Worm (Caenorhabditis elegans) whole organism, mixed stage, embryonic: ENCODE data around the gene cyn-17.

Source experiments
- elt-3 ChIP-seq: fragments of 150-350 bp; optimal IDR thresholded peaks from 2 replicates; lab custom pipeline; 2014; ENCODE audit warnings: missing biosample characterization, missing genetic modification characterization
- lsy-2 ChIP-seq: fragments of 150-350 bp; optimal IDR thresholded peaks from 2 replicates; lab custom pipeline; 2014; ENCODE audit warnings: missing biosample characterization, missing genetic modification characterization
- pha-4 ChIP-seq: fragments of 150-350 bp; optimal IDR thresholded peaks from 2 replicates; lab custom pipeline; 2018; ENCODE audit warnings: missing biosample characterization, missing genetic modification reagents, missing genetic modification characterization
- unc-39 ChIP-seq: fragments of 150-350 bp; optimal IDR thresholded peaks from 2 replicates; lab custom pipeline; 2014; ENCODE audit warnings: missing biosample characterization, missing genetic modification characterization
- ztf-11 ChIP-seq: fragments of 150-350 bp; optimal IDR thresholded peaks from 2 replicates; lab custom pipeline; 2014; ENCODE audit warnings: missing biosample characterization, missing genetic modification characterization

DNA sequence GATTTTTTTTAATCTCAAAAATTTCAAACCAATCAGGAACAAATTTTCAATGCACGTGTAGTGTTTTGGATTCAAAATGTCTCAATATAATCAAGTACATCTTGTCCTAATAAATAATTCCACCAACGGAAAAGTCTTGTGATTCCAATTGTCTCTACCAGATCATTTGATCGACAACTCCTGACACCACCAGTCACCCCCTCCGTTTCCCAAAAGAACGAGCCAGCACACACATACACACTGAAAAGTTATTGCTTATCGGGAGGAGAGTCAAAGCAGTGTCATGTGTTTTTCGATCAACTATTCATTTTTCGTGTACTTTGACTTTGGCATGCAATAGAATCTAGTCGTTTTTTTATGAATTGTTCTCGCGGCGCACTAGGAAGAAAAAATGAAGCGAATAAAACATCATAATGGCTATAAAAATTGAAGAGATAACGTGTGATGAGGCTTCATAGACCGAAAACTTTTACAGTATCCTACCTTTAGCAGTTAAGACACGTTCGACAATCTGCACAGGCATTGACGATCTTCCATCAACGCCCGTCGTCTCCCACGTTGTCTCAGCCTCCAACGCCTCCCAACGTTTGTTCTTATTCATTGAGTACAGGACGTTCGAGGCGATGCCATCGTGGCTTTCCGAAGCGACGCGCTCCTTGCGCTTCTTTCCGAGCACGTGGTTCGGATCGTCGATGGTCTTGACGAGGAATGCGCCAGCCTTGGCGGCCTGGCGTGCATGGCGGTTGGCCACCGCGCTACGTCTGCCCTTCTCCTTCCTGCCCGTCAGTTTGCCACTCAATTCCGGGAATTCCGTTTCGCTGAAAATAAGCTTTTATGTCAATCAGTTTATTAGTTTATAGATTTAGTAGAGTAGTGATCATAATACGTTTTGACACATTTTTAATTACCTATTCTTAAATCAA, 44.2 kb downstream of the cyn-17 start:
- TF ChIP-seq pha-4 (tag; lab: Kevin White, UChicago) = no peak
- TF ChIP-seq elt-3 = no peak
- TF ChIP-seq lsy-2 (tag; lab: Kevin White, UChicago) = no peak
- no peak for TF ChIP-seq unc-39 (tag; lab: Kevin White, UChicago)
- no peak for TF ChIP-seq ztf-11 (tag; lab: Kevin White, UChicago)
